Worm (Caenorhabditis elegans) whole organism, L4 larva: ENCODE data around the gene F14H3.6.

Experiments used
- D1046.2 ChIP-seq: fragments of 200-800 bp; sonication (Bioruptor generic); IDR thresholded peaks from 2 replicates; pipeline ENCODE4 v1.3.6; 2022; ENCODE audit warnings: missing genetic modification characterization, missing compliant biosample characterization
- hlh-11 ChIP-seq: fragments of 200-800 bp; sonication (Bioruptor generic); optimal IDR thresholded peaks from 2 replicates; lab custom pipeline; 2018; ENCODE audit warnings: mild to moderate bottlenecking, missing genetic modification characterization, missing compliant biosample characterization
- lin-13 ChIP-seq: fragments of 150-350 bp; optimal IDR thresholded peaks from 2 replicates; lab custom pipeline; 2014; ENCODE audit warnings: missing biosample characterization, missing genetic modification reagents, missing genetic modification characterization
- nhr-28 ChIP-seq: fragments of 150-350 bp; optimal IDR thresholded peaks from 2 replicates; lab custom pipeline; 2014; ENCODE audit warnings: missing biosample characterization, missing genetic modification characterization
- zag-1 ChIP-seq: fragments of 150-350 bp; optimal IDR thresholded peaks from 2 replicates; lab custom pipeline; 2014; ENCODE audit warnings: missing biosample characterization, missing genetic modification characterization

ce11 chrV:16023559-16023958 lies 35.1 kb downstream of the F14H3.6 start:
- TF ChIP-seq nhr-28 (tag; lab: Kevin White, UChicago) (no peak), lin-13 (GFP tag; lab: Kevin White, UChicago) (no peak), hlh-11 (tag; lab: Kevin White, UChicago) (no peak), D1046.2 (GFP tag; lab: Robert Waterston, UW) (no peak), zag-1 (no peak)
